Worm (Caenorhabditis elegans): ENCODE data around the gene F20A1.2.
A peak's percentile ranks its signal among the peaks of the same experiment; 100 is the strongest.

Gene F20A1.2

ce11 chrV:7089217-7089616, 43.1 kb downstream of the F20A1.2 start (continued):
- TF ChIP-seq nhr-21 (tag; optimal IDR thresholded peaks at IDR 0.05) (peak; percentile 58), F13H6.1 (tag; optimal IDR thresholded peaks at IDR 0.05) (peak; percentile 8)

ce11 chrV:7091287-7091686, 45.2 kb downstream of the F20A1.2 start, which contains the start of gene nhr-286:
TSS of gene nhr-286 (minus strand) at chrV:7091610.
- TF ChIP-seq crh-2 (tag; optimal IDR thresholded peaks at IDR 0.05) (no peak), sem-4 (tag; optimal IDR thresholded peaks at IDR 0.05) (no peak), nhr-11 (tag; optimal IDR thresholded peaks at IDR 0.05) (no peak), mdl-1 (tag; optimal IDR thresholded peaks at IDR 0.05) (no peak), F13H6.1 (tag; optimal IDR thresholded peaks at IDR 0.05) (no peak), nhr-237 (tag; optimal IDR thresholded peaks at IDR 0.05) (no peak), nhr-77 (tag; optimal IDR thresholded peaks at IDR 0.05) (no peak), ceh-16 (tag; optimal IDR thresholded peaks at IDR 0.05) (no peak), nhr-12 (tag; optimal IDR thresholded peaks at IDR 0.05) (no peak), fos-1 (tag; optimal IDR thresholded peaks at IDR 0.05) (no peak), skn-1 (tag; optimal IDR thresholded peaks at IDR 0.05) (no peak), lsy-2 (tag; optimal IDR thresholded peaks at IDR 0.05) (no peak)

DNA sequence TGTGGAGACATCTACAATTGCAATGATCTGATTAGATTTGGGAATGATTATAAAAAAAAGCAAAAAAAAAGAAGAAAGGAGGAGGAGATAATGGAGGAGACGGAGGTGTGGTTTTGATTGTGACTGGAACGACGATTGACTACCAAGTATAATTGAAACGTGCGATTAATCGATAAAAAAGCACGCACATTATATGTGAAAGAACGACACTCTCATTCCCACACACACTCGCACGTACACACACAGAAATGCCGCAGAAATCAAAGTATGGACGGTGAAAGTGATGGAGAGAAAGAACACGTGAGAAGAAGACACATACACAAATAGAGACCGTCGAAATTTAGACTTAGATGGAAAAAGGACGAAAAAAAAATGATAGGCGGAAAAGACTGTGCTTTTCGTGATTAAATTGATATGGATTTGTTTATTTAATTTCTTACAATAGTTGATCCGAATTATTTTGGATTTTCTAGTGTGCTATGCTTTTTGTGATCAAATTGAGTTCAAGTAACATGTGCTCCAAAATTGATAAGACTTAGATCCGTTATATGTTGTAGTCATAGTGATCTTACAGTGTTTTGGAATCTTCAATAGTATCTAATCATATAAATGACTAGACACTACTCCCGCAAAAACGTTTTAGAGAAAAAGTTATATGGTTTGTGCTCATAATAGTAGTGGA, 47.8 kb downstream of the F20A1.2 start, which contains the start of gene nhr-135:
TSS of gene nhr-135 (minus strand) at position 51 of the 682 bp plus-strand sequence.
- no peak for TF ChIP-seq unc-39 (tag; optimal IDR thresholded peaks at IDR 0.05)
- no peak for TF ChIP-seq R02D3.7 (tag; optimal IDR thresholded peaks at IDR 0.05)
- TF ChIP-seq alr-1 (tag; optimal IDR thresholded peaks at IDR 0.05), result no peak
- TF ChIP-seq nhr-11 (tag; optimal IDR thresholded peaks at IDR 0.05), result no peak
- peak in 1 of 2 experiments; percentile 31 for TF ChIP-seq lsy-2 (tag; optimal IDR thresholded peaks at IDR 0.05)
- TF ChIP-seq unc-62 (GFP tag; optimal IDR thresholded peaks at IDR 0.05), result no peak
- peak; percentile 71 for TF ChIP-seq nhr-129 (tag; optimal IDR thresholded peaks at IDR 0.05)
- TF ChIP-seq nhr-77 (tag; optimal IDR thresholded peaks at IDR 0.05), result no peak
- TF ChIP-seq egl-27 (tag; optimal IDR thresholded peaks at IDR 0.05), result peak; percentile 15
- TF ChIP-seq Y55F3AM.14 (GFP tag; optimal IDR thresholded peaks at IDR 0.05), result peak; percentile 7
- peak; percentile 52 to 76 for TF ChIP-seq mdl-1 (tag; optimal IDR thresholded peaks at IDR 0.05)
- TF ChIP-seq mbf-1 (tag; optimal IDR thresholded peaks at IDR 0.05), result no peak
- TF ChIP-seq nhr-10 (tag; optimal IDR thresholded peaks at IDR 0.05), result no peak
- no peak for TF ChIP-seq peb-1 (tag; optimal IDR thresholded peaks at IDR 0.05)
- peak; percentile 70 for TF ChIP-seq sma-3 (GFP tag; optimal IDR thresholded peaks at IDR 0.05)
- TF ChIP-seq F13H6.1 (tag; optimal IDR thresholded peaks at IDR 0.05), result peak; percentile 56
- TF ChIP-seq zag-1 (tag; optimal IDR thresholded peaks at IDR 0.05), result no peak
- TF ChIP-seq lin-11 (tag; optimal IDR thresholded peaks at IDR 0.05), result no peak
- peak; percentile 80 for TF ChIP-seq crh-2 (tag; optimal IDR thresholded peaks at IDR 0.05)
- TF ChIP-seq skn-1 (tag; optimal IDR thresholded peaks at IDR 0.05), result no peak
- no peak for TF ChIP-seq nhr-23 (tag; optimal IDR thresholded peaks at IDR 0.05)
- TF ChIP-seq nhr-12 (tag; optimal IDR thresholded peaks at IDR 0.05), result no peak
- TF ChIP-seq aly-2 (tag; optimal IDR thresholded peaks at IDR 0.05), result no peak
- TF ChIP-seq unc-55 (GFP tag; optimal IDR thresholded peaks at IDR 0.05), result no peak
- no peak for TF ChIP-seq nhr-237 (tag; optimal IDR thresholded peaks at IDR 0.05)
- no peak for TF ChIP-seq elt-1 (tag; optimal IDR thresholded peaks at IDR 0.05)
- peak; percentile 32 for TF ChIP-seq C34F6.9 (tag; optimal IDR thresholded peaks at IDR 0.05)
- TF ChIP-seq nhr-21 (tag; optimal IDR thresholded peaks at IDR 0.05), result peak; percentile 55
- no peak for TF ChIP-seq ceh-16 (tag; optimal IDR thresholded peaks at IDR 0.05)
- no peak for TF ChIP-seq elt-3 (tag; optimal IDR thresholded peaks at IDR 0.05)
- TF ChIP-seq lin-13 (GFP tag; optimal IDR thresholded peaks at IDR 0.05), result no peak
- TF ChIP-seq blmp-1 (tag; optimal IDR thresholded peaks at IDR 0.05; ENCODE audit: insufficient read depth), result peak; percentile 92
- peak; percentile 70 for TF ChIP-seq nhr-25 (tag; optimal IDR thresholded peaks at IDR 0.05)
- TF ChIP-seq ztf-1 (GFP tag; conservative IDR thresholded peaks at IDR 0.05), result no peak
- peak; percentile 56 for TF ChIP-seq gmeb-1 (tag; optimal IDR thresholded peaks at IDR 0.05)
- TF ChIP-seq fos-1 (tag; optimal IDR thresholded peaks at IDR 0.05), result peak; percentile 82
- peak; percentile 5 for TF ChIP-seq ama-1 (optimal IDR thresholded peaks at IDR 0.05)
- TF ChIP-seq ztf-4 (tag; optimal IDR thresholded peaks at IDR 0.05), result no peak
- TF ChIP-seq ceh-82 (tag; optimal IDR thresholded peaks at IDR 0.05), result no peak
- peak; percentile 86 for TF ChIP-seq sma-9 (GFP tag; optimal IDR thresholded peaks at IDR 0.05)
- TF ChIP-seq sma-9 (tag; optimal IDR thresholded peaks at IDR 0.05), result no peak

Measured in whole organism, L2 larva.